Fruit fly (Drosophila melanogaster) whole organism, embryonic: ENCODE data around the gene kirre.

Source experiments
- B-H2 ChIP-seq: fragments of 200-800 bp; sonication (Bioruptor generic); optimal IDR thresholded peaks from 2 replicates; lab custom pipeline; 2018; ENCODE audit warnings: missing biosample characterization, mild to moderate bottlenecking, missing genetic modification characterization
- CG10959 ChIP-seq: fragments of 200-800 bp; sonication (Bioruptor generic); IDR thresholded peaks from 2 replicates; pipeline ENCODE4 v1.3.6; 2022; ENCODE audit warnings: missing biosample characterization, missing genetic modification characterization
- CG10979 ChIP-seq: fragments of 200-800 bp; sonication (Bioruptor generic); optimal IDR thresholded peaks from 2 replicates; lab custom pipeline; 2018; ENCODE audit warnings: missing biosample characterization, mild to moderate bottlenecking, missing genetic modification characterization, moderate library complexity
- CG12299 ChIP-seq: fragments of 200-800 bp; sonication (Bioruptor generic); optimal IDR thresholded peaks from 2 replicates; lab custom pipeline; 2018; ENCODE audit warnings: missing biosample characterization, mild to moderate bottlenecking, missing genetic modification characterization
- CG15269 ChIP-seq: fragments of 200-800 bp; sonication (Bioruptor generic); optimal IDR thresholded peaks from 2 replicates; lab custom pipeline; 2018; ENCODE audit warnings: missing biosample characterization, mild to moderate bottlenecking, missing genetic modification characterization, moderate library complexity
- CG16813 ChIP-seq: fragments of 200-800 bp; sonication (Bioruptor generic); IDR thresholded peaks from 3 replicates; pipeline ENCODE4 v1.3.6; 2022; ENCODE audit warnings: missing biosample characterization, missing genetic modification characterization; ENCODE audit not compliant: partially characterized antibody
- CG17568 ChIP-seq: fragments of 200-800 bp; sonication (Bioruptor generic); optimal IDR thresholded peaks from 2 replicates; lab custom pipeline; 2018; ENCODE audit warnings: missing biosample characterization, mild to moderate bottlenecking, missing genetic modification characterization, moderate library complexity
- CG2120 ChIP-seq: fragments of 200-800 bp; sonication (Bioruptor generic); optimal IDR thresholded peaks from 3 replicates; lab custom pipeline; 2016; ENCODE audit warnings: missing biosample characterization, missing genetic modification characterization
- CG2875 ChIP-seq: fragments of 200-800 bp; sonication (Bioruptor generic); optimal IDR thresholded peaks from 2 replicates; lab custom pipeline; 2017; ENCODE audit warnings: missing biosample characterization, mild to moderate bottlenecking, missing genetic modification characterization, missing genetic modification reagents
- CG32772 ChIP-seq: fragments of 200-800 bp; sonication (Bioruptor generic); IDR thresholded peaks from 2 replicates; pipeline ENCODE4 v1.3.6; 2022; ENCODE audit warnings: missing biosample characterization, missing genetic modification characterization
- CG4820 ChIP-seq: fragments of 200-800 bp; sonication (Bioruptor generic); optimal IDR thresholded peaks from 3 replicates; lab custom pipeline; 2016; ENCODE audit warnings: missing biosample characterization, missing genetic modification characterization
- CG6254 ChIP-seq: fragments of 200-800 bp; sonication (Bioruptor generic); optimal IDR thresholded peaks from 3 replicates; lab custom pipeline; 2017; ENCODE audit warnings: mild to moderate bottlenecking, missing biosample characterization, missing genetic modification reagents, missing genetic modification characterization
- Dfd ChIP-seq, 2 experiments: fragments of >200 bp; optimal IDR thresholded peaks; 2 replicates each; lab custom pipeline; 2017; ENCODE audit warnings: missing biosample characterization in 2 of 2, missing genetic modification characterization in 2 of 2
- E2f2 ChIP-seq: fragments of 200-800 bp; sonication (Bioruptor generic); IDR thresholded peaks from 2 replicates; pipeline ENCODE4 v1.3.6; 2022; ENCODE audit warnings: missing biosample characterization, missing genetic modification characterization
- Ets65A ChIP-seq: fragments of 200-800 bp; sonication (Bioruptor generic); peaks from one replicate; lab custom pipeline; 2016; ENCODE audit warnings: missing biosample characterization, missing genetic modification characterization
- Ets97D ChIP-seq: fragments of 200-800 bp; sonication (Bioruptor generic); optimal IDR thresholded peaks from 3 replicates; lab custom pipeline; 2016; ENCODE audit warnings: missing biosample characterization, missing genetic modification characterization
- Fer3 ChIP-seq: fragments of 200-800 bp; sonication (Bioruptor generic); optimal IDR thresholded peaks from 2 replicates; lab custom pipeline; 2018; ENCODE audit warnings: missing biosample characterization, mild to moderate bottlenecking, missing genetic modification characterization, moderate library complexity
- HmgD ChIP-seq: fragments of 200-800 bp; sonication (Bioruptor generic); optimal IDR thresholded peaks from 3 replicates; lab custom pipeline; 2016; ENCODE audit warnings: missing biosample characterization, missing genetic modification characterization
- Hr3 ChIP-seq: fragments of 200-800 bp; sonication (Bioruptor generic); optimal IDR thresholded peaks from 3 replicates; lab custom pipeline; 2016; ENCODE audit warnings: missing biosample characterization, missing genetic modification characterization
- MESR4 ChIP-seq: fragments of 200-800 bp; sonication (Bioruptor generic); optimal IDR thresholded peaks from 2 replicates; lab custom pipeline; 2018; ENCODE audit warnings: missing biosample characterization, mild to moderate bottlenecking, missing genetic modification characterization, moderate library complexity
- Pdp1 ChIP-seq, 2 experiments: fragments of 200-800 bp; sonication (Bioruptor generic); optimal IDR thresholded peaks; 3 replicates each; lab custom pipeline; 2016; ENCODE audit warnings: missing biosample characterization in 2 of 2, missing genetic modification characterization in 2 of 2, mild to moderate bottlenecking in 1 of 2, moderate library complexity in 1 of 2
- Rfx ChIP-seq: fragments of 200-800 bp; sonication (Bioruptor generic); IDR thresholded peaks from 2 replicates; pipeline ENCODE4 v1.3.6; 2022; ENCODE audit warnings: missing biosample characterization, missing genetic modification characterization
- Sry-δ ChIP-seq: fragments of 200-800 bp; sonication (Bioruptor generic); optimal IDR thresholded peaks from 2 replicates; lab custom pipeline; 2016; ENCODE audit warnings: missing biosample characterization, missing genetic modification characterization
- Taf1 ChIP-seq: fragments of 200-800 bp; sonication (Bioruptor generic); IDR thresholded peaks from 2 replicates; pipeline ENCODE4 v1.3.6; 2022; ENCODE audit warnings: missing biosample characterization, missing genetic modification characterization
- az2 ChIP-seq: fragments of 200-800 bp; sonication (Bioruptor generic); optimal IDR thresholded peaks from 3 replicates; lab custom pipeline; 2016; ENCODE audit warnings: missing biosample characterization, missing genetic modification characterization
- bbx ChIP-seq: fragments of 200-800 bp; sonication (Bioruptor generic); IDR thresholded peaks from 2 replicates; pipeline ENCODE4 v1.3.6; 2022; ENCODE audit warnings: missing biosample characterization, missing genetic modification characterization; ENCODE audit not compliant: partially characterized antibody
- cas ChIP-seq: fragments of 200-800 bp; sonication (Bioruptor generic); IDR thresholded peaks from 2 replicates; pipeline ENCODE4 v1.3.6; 2022; ENCODE audit warnings: missing biosample characterization, missing genetic modification characterization
- ci ChIP-seq: fragments of 200-800 bp; sonication (Bioruptor generic); IDR thresholded peaks from 3 replicates; pipeline ENCODE4 v1.3.6; 2022; ENCODE audit warnings: missing biosample characterization, missing genetic modification characterization
- crp ChIP-seq, 2 experiments: fragments of 200-800 bp; sonication (Bioruptor generic); optimal IDR thresholded peaks; 2 replicates in 1 of 2; 3 replicates in 1 of 2; lab custom pipeline; 2017; ENCODE audit warnings: missing biosample characterization in 2 of 2, missing genetic modification characterization in 2 of 2, mild to moderate bottlenecking in 1 of 2, moderate library complexity in 1 of 2
- ewg ChIP-seq: fragments of 200-800 bp; sonication (Bioruptor generic); optimal IDR thresholded peaks from 3 replicates; lab custom pipeline; 2017; ENCODE audit warnings: mild to moderate bottlenecking, missing biosample characterization, missing genetic modification reagents, missing genetic modification characterization
- eyg ChIP-seq: fragments of 200-800 bp; sonication (Bioruptor generic); optimal IDR thresholded peaks from 3 replicates; lab custom pipeline; 2016; ENCODE audit warnings: missing biosample characterization, missing genetic modification characterization
- gce ChIP-seq: fragments of 200-800 bp; sonication (Bioruptor generic); IDR thresholded peaks from 3 replicates; pipeline ENCODE4 v1.3.6; 2022; ENCODE audit warnings: missing biosample characterization, missing genetic modification characterization
- gem ChIP-seq: fragments of 200-800 bp; sonication (Bioruptor generic); optimal IDR thresholded peaks from 2 replicates; lab custom pipeline; 2019; ENCODE audit warnings: missing biosample characterization, mild to moderate bottlenecking, missing genetic modification characterization, moderate library complexity
- inv ChIP-seq: fragments of 200-800 bp; sonication (Bioruptor generic); IDR thresholded peaks from 2 replicates; pipeline ENCODE4 v1.3.6; 2022; ENCODE audit warnings: missing biosample characterization, missing genetic modification characterization; ENCODE audit not compliant: partially characterized antibody
- jing ChIP-seq: fragments of 200-800 bp; sonication (Bioruptor generic); optimal IDR thresholded peaks from 2 replicates; lab custom pipeline; 2018; ENCODE audit warnings: missing biosample characterization, mild to moderate bottlenecking, missing genetic modification characterization
- klu ChIP-seq: fragments of 200-800 bp; sonication (Bioruptor generic); IDR thresholded peaks from 2 replicates; pipeline ENCODE4 v1.3.6; 2022; ENCODE audit warnings: missing biosample characterization, missing genetic modification characterization
- knrl ChIP-seq: fragments of 200-800 bp; sonication (Bioruptor generic); IDR thresholded peaks from 3 replicates; pipeline ENCODE4 v1.3.6; 2022; ENCODE audit warnings: missing biosample characterization, missing genetic modification characterization; ENCODE audit not compliant: partially characterized antibody
- lola ChIP-seq, 3 experiments: fragments of >200 bp in 2 of 3; fragments of 200-800 bp in 1 of 3; sonication (Bioruptor generic) in 1 of 3; optimal IDR thresholded peaks; 2 replicates each; lab custom pipeline; 2017 to 2019; ENCODE audit warnings: missing biosample characterization in 3 of 3, missing genetic modification characterization in 3 of 3, mild to moderate bottlenecking in 1 of 3, moderate library complexity in 1 of 3
- lov ChIP-seq, 2 experiments: fragments of 200-800 bp in 1 of 2; fragments of >200 bp in 1 of 2; sonication (Bioruptor generic) in 1 of 2; IDR thresholded peaks in 1 of 2; optimal IDR thresholded peaks in 1 of 2; 2 replicates in 1 of 2; 3 replicates in 1 of 2; pipeline versions ENCODE4 v1.3.6 to Lab custom; 2017 to 2022; ENCODE audit warnings: missing biosample characterization in 1 of 2, missing genetic modification characterization in 1 of 2
- nmo ChIP-seq: fragments of 200-800 bp; sonication (Bioruptor generic); optimal IDR thresholded peaks from 2 replicates; lab custom pipeline; 2018; ENCODE audit warnings: missing biosample characterization, mild to moderate bottlenecking, missing genetic modification characterization, moderate library complexity
- phol ChIP-seq: fragments of 200-800 bp; sonication (Bioruptor generic); optimal IDR thresholded peaks from 3 replicates; lab custom pipeline; 2018; ENCODE audit warnings: missing biosample characterization, mild to moderate bottlenecking, missing genetic modification characterization, moderate library complexity
- ranshi ChIP-seq: fragments of 200-800 bp; sonication (Bioruptor generic); IDR thresholded peaks from 2 replicates; pipeline ENCODE4 v1.3.6; 2022; ENCODE audit warnings: missing biosample characterization, missing genetic modification characterization
- repo ChIP-seq: fragments of 200-800 bp; sonication (Bioruptor generic); optimal IDR thresholded peaks from 2 replicates; lab custom pipeline; 2016; ENCODE audit warnings: missing biosample characterization, missing genetic modification characterization
- salm ChIP-seq: fragments of 200-800 bp; sonication (Bioruptor generic); optimal IDR thresholded peaks from 2 replicates; lab custom pipeline; 2018; ENCODE audit warnings: missing biosample characterization, mild to moderate bottlenecking, missing genetic modification characterization
- schlank ChIP-seq: fragments of 200-800 bp; sonication (Bioruptor generic); optimal IDR thresholded peaks from 2 replicates; lab custom pipeline; 2018; ENCODE audit warnings: missing biosample characterization, mild to moderate bottlenecking, missing genetic modification characterization
- sna ChIP-seq: fragments of 200-800 bp; sonication (Bioruptor generic); IDR thresholded peaks from 2 replicates; pipeline ENCODE4 v1.3.6; 2022; ENCODE audit warnings: missing biosample characterization, missing genetic modification characterization; ENCODE audit not compliant: partially characterized antibody
- sr ChIP-seq: fragments of 200-800 bp; sonication (Bioruptor generic); IDR thresholded peaks from 3 replicates; pipeline ENCODE4 v1.3.6; 2022; ENCODE audit warnings: missing biosample characterization, missing genetic modification characterization
- ttk ChIP-seq: fragments of 200-800 bp; sonication (Bioruptor generic); IDR thresholded peaks from 2 replicates; pipeline ENCODE4 v2.1.2; 2022; ENCODE audit warnings: missing biosample characterization, missing genetic modification characterization
- vvl ChIP-seq: fragments of 200-800 bp; sonication (Bioruptor generic); IDR thresholded peaks from 2 replicates; pipeline ENCODE4 v1.3.6; 2022; ENCODE audit warnings: missing biosample characterization, missing genetic modification characterization

The kirre gene

dm6 chrX:2714730-2715129 lies 25.5 kb upstream of the kirre start (continued):
- TF ChIP-seq ci (GFP tag; lab: Robert Waterston, UW) (no peak), sr (GFP tag; lab: Robert Waterston, UW) (no peak), CG2875 (GFP tag; lab: Kevin White, UChicago) (no peak), az2 (no peak), jing (GFP tag; lab: Kevin White, UChicago) (no peak), CG32772 (GFP tag; lab: Robert Waterston, UW) (no peak), vvl (GFP tag; lab: Robert Waterston, UW) (0 out of 2 replicates have a peak, but pooled peaks have one; percentile 15), gce (no peak), Ets65A (GFP tag; lab: Kevin White, UChicago) (peak; percentile 64), B-H2 (GFP tag; lab: Kevin White, UChicago) (no peak)

DNA sequence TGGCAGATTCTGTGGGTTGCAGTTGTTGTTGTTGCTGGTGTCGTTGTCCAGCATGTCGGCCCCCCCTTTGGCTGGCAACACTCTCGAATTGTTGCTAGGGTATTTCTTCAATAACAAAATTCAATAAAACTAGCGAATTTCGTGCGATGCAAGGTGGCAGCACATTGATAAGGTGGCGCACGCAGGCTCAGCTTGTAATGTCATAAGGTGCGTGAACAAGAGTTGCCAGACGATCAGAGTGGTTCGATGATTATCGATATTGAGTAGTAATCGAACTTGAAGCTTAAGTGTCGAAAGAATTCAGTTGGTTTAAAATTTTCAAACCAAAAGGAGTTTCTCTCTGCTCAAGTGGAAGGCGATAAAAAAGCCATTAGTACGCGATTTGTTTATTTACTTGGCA lies 20.1 kb upstream of the kirre start, which contains the start of gene CG2701:
TSS of gene CG2701 (minus strand) at position 206 of the 400 bp plus-strand sequence.
- TF ChIP-seq lola (GFP tag; optimal IDR thresholded peaks at IDR 0.05; lab: Kevin White, UChicago) (no peak), Rfx (GFP tag; lab: Robert Waterston, UW) (peak; percentile 9; the same call in 1 of the 2 replicates), CG12299 (tag; lab: Kevin White, UChicago) (no peak), CG6254 (GFP tag; lab: Kevin White, UChicago) (no peak), ewg (GFP tag; lab: Kevin White, UChicago) (peak; percentile 67), sna (peak; percentile 51; the same call in 1 of the 2 replicates), CG17568 (GFP tag; lab: Kevin White, UChicago) (no peak), HmgD (GFP tag; lab: Kevin White, UChicago) (peak; percentile 68), nmo (GFP tag; lab: Kevin White, UChicago) (peak; percentile 13), Hr3 (no peak), cas (GFP tag; lab: Robert Waterston, UW) (no peak), Fer3 (no peak), lov (optimal IDR thresholded peaks at IDR 0.05; lab: Kevin White, UChicago) (no peak), lov (GFP tag; IDR thresholded peaks at IDR 0.05; lab: Robert Waterston, UW) (no peak), klu (GFP tag; lab: Robert Waterston, UW) (no peak), CG16813 (GFP tag; lab: Robert Waterston, UW) (peak; percentile 65), inv (GFP tag; lab: Robert Waterston, UW) (peak; percentile 58), Ets97D (GFP tag; lab: Kevin White, UChicago) (peak; percentile 56), ranshi (GFP tag; lab: Robert Waterston, UW) (no peak), gem (tag; lab: Kevin White, UChicago) (no peak), ttk (GFP tag; lab: Robert Waterston, UW) (no peak), CG2120 (GFP tag; lab: Kevin White, UChicago) (peak; percentile 43), eyg (GFP tag; lab: Kevin White, UChicago) (no peak), CG10959 (no peak), knrl (GFP tag; lab: Robert Waterston, UW) (peak; percentile 66), repo (GFP tag; lab: Kevin White, UChicago) (no peak), crp (GFP tag; optimal IDR thresholded peaks at IDR 0.05; lab: Kevin White, UChicago) (peak in 1 of 2 experiments; percentile 18), salm (tag; lab: Kevin White, UChicago) (no peak), phol (tag; lab: Kevin White, UChicago) (peak; percentile 11), MESR4 (peak; percentile 87), Pdp1 (GFP tag; optimal IDR thresholded peaks at IDR 0.05; lab: Kevin White, UChicago) (peak in 1 of 2 experiments; percentile 76), E2f2 (GFP tag; lab: Robert Waterston, UW) (peak; percentile 77), CG15269 (tag; lab: Kevin White, UChicago) (no peak), CG4820 (no peak), CG10979 (tag; lab: Kevin White, UChicago) (no peak), Sry-δ (peak; percentile 77), Dfd (GFP tag; optimal IDR thresholded peaks at IDR 0.05; lab: Kevin White, UChicago) (no peak), Taf1 (GFP tag; lab: Robert Waterston, UW) (no peak), bbx (GFP tag; lab: Robert Waterston, UW) (peak; percentile 79), schlank (tag; lab: Kevin White, UChicago) (no peak)
